Fruit fly (Drosophila melanogaster): ENCODE results near the gene Thor.
A peak's percentile ranks its signal among the peaks of the same experiment; 100 is the strongest.

Gene Thor

DNA sequence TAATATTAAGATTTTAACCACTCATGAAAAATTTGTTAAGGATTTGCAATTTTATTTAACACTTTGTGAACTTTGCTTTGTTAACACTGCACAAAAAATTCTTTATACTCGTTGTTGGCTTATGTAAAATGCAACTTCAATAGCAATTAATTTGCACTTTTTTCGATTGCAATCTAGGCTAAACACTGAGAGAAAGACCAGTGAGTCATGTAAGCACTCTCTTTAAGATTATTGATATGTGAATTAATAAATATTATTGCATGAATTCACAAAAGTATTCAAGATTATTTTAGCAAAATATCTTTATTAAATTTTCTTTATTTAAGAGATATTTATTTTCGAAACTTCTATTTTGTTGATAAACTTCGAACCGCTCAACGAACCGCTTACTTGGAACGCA, 28.6 kb downstream of the Thor start (continued):
- TF ChIP-seq CG10274 (GFP tag; optimal IDR thresholded peaks at IDR 0.05) (no peak), phol (tag; optimal IDR thresholded peaks at IDR 0.05) (peak; percentile 26), CG1024 (GFP tag; IDR thresholded peaks at IDR 0.05) (no peak), Sox100B (GFP tag; optimal IDR thresholded peaks at IDR 0.05) (peak; percentile 12), CG14860 (GFP tag; IDR thresholded peaks at IDR 0.05; ENCODE audit: partially characterized antibody) (no peak), br (optimal IDR thresholded peaks at IDR 0.05) (no peak), CG6689 (GFP tag; IDR thresholded peaks at IDR 0.05) (0 out of 2 replicates have a peak, but pooled peaks have one; percentile 25), Pdp1 (GFP tag; optimal IDR thresholded peaks at IDR 0.05) (no peak), tio (GFP tag; optimal IDR thresholded peaks at IDR 0.05) (peak; percentile 14), sug (tag; optimal IDR thresholded peaks at IDR 0.05) (no peak), Ravus (GFP tag; IDR thresholded peaks at IDR 0.05) (no peak), Ssrp (tag; optimal IDR thresholded peaks at IDR 0.05) (peak; percentile 10), Ets65A (GFP tag) (peak; percentile 16), pnt (GFP tag; optimal IDR thresholded peaks at IDR 0.05) (no peak), ewg (GFP tag; optimal IDR thresholded peaks at IDR 0.05) (no peak), ci (GFP tag; IDR thresholded peaks at IDR 0.05) (no peak), Antp (GFP tag; optimal IDR thresholded peaks at IDR 0.05) (no peak), az2 (GFP tag; optimal IDR thresholded peaks at IDR 0.05) (peak; percentile 12), gem (tag; optimal IDR thresholded peaks at IDR 0.05) (peak; percentile 44), dmrt99B (tag; optimal IDR thresholded peaks at IDR 0.05) (peak; percentile 24)

DNA sequence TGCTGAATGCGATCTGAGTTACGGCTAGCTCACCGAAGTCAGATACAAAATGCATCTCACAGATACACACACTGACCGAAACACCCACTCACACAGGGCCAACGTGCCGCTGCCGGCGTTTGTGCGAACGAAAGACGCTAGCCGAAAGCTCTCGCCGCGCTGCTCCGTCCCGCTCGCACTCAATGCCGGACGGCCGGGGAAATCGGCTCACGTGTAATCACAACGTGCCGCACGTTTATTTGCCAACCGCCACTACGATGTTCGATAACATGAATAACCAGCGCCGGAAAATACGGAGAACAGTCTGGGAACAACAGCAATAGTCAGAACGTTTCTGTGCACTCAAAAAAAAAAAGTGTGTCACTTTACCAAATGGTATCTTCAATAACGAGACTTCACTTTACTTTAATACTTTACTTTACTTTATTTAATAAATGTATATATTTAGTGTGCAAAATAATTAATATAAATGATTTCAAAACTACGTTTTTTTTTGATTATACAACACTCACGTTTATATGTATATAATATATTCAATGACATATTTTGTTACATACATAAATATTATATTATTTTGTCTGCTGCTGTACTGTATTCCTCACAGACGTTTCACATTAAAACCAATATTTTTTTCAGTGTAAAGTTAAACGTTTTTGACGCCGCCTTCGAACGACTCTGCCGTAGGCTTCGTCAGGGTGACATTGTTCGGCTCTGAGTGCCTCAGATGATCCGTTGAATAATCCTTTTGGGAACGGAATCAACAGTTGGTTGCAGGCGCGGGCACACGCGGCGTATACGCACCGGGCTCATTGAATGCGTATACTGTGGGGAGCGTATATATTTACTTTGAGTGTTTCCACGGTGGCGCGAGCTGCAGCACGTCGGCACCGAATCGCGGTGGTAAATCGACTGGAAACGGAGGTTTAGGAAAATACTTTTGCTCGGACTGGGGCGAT, 29.3 kb downstream of the Thor start, which contains the start of gene tim:
TSS of gene tim (minus strand) at position 911 of the 956 bp plus-strand sequence.
- TF ChIP-seq gem (tag; optimal IDR thresholded peaks at IDR 0.05) (no peak), C15 (GFP tag; IDR thresholded peaks at IDR 0.05) (no peak), CoRest (tag; optimal IDR thresholded peaks at IDR 0.05) (peak; percentile 46), HLH54F (GFP tag; optimal IDR thresholded peaks at IDR 0.05) (no peak), z (GFP tag; IDR thresholded peaks at IDR 0.05) (peak; percentile 18; the same call in 1 of the 3 replicates), CG17829 (tag; optimal IDR thresholded peaks at IDR 0.05) (no peak), Atf6 (GFP tag; IDR thresholded peaks at IDR 0.05) (no peak), peb (GFP tag; IDR thresholded peaks at IDR 0.05) (no peak), scrt (GFP tag; optimal IDR thresholded peaks at IDR 0.05) (no peak), PHDP (tag; optimal IDR thresholded peaks at IDR 0.05) (peak; percentile 66), HLH3B (GFP tag; IDR thresholded peaks at IDR 0.05) (0 out of 2 replicates have a peak, but pooled peaks have one; percentile 42), CG13296 (GFP tag; optimal IDR thresholded peaks at IDR 0.05) (no peak), CG3847 (GFP tag; IDR thresholded peaks at IDR 0.05) (no peak), CG15073 (GFP tag; optimal IDR thresholded peaks at IDR 0.05) (no peak), bcd (GFP tag; optimal IDR thresholded peaks at IDR 0.05) (peak; percentile 42), ftz-f1 (GFP tag; optimal IDR thresholded peaks at IDR 0.05) (no peak), dan (GFP tag; IDR thresholded peaks at IDR 0.05) (no peak), CG32767 (GFP tag; IDR thresholded peaks at IDR 0.05) (no peak), H15 (GFP tag; IDR thresholded peaks at IDR 0.05) (no peak), CG12104 (GFP tag; optimal IDR thresholded peaks at IDR 0.05) (peak; percentile 31), repo (GFP tag; optimal IDR thresholded peaks at IDR 0.05) (no peak), stwl (tag; optimal IDR thresholded peaks at IDR 0.05) (no peak), CG6175 (GFP tag; IDR thresholded peaks at IDR 0.05) (no peak), CG3163 (GFP tag; optimal IDR thresholded peaks at IDR 0.05) (no peak), vvl (GFP tag; IDR thresholded peaks at IDR 0.05) (peak; percentile 46), Nf-YB (GFP tag; optimal IDR thresholded peaks at IDR 0.05) (peak; percentile 28), danr (GFP tag; IDR thresholded peaks at IDR 0.05) (no peak), CG7271 (tag; optimal IDR thresholded peaks at IDR 0.05) (no peak), CG11247 (GFP tag; IDR thresholded peaks at IDR 0.05) (no peak), Hr78 (GFP tag; optimal IDR thresholded peaks at IDR 0.05) (no peak), CG14667 (GFP tag; IDR thresholded peaks at IDR 0.05) (no peak)
